Worm (Caenorhabditis elegans) whole organism, mixed stage, embryonic: ENCODE data around the gene dpy-19.

Experiments used
- M03D4.4 ChIP-seq: sonication (generic microtip); optimal IDR thresholded peaks from 2 replicates; lab custom pipeline; 2017; ENCODE audit warnings: mild to moderate bottlenecking, missing genetic modification characterization, missing compliant biosample characterization
- bed-3 ChIP-seq: fragments of 200-800 bp; sonication (Bioruptor generic); optimal IDR thresholded peaks from 3 replicates; lab custom pipeline; 2018; ENCODE audit warnings: mild to moderate bottlenecking, missing genetic modification characterization, moderate library complexity, missing compliant biosample characterization
- blmp-1 ChIP-seq: fragments of 150-350 bp; optimal IDR thresholded peaks from 2 replicates; lab custom pipeline; 2014; ENCODE audit warnings: missing biosample characterization, missing genetic modification characterization
- ceh-39 ChIP-seq: fragments of 150-350 bp; optimal IDR thresholded peaks from 2 replicates; lab custom pipeline; 2014; ENCODE audit warnings: missing biosample characterization, missing genetic modification characterization
- ceh-43 ChIP-seq: fragments of 200-800 bp; sonication (Bioruptor generic); optimal IDR thresholded peaks from 2 replicates; lab custom pipeline; 2018; ENCODE audit warnings: mild to moderate bottlenecking, missing genetic modification characterization, moderate library complexity, missing compliant biosample characterization
- ces-1 ChIP-seq: fragments of 150-350 bp; optimal IDR thresholded peaks from 2 replicates; lab custom pipeline; 2014; ENCODE audit warnings: missing biosample characterization, missing genetic modification reagents, missing genetic modification characterization
- cnd-1 ChIP-seq: fragments of 200-800 bp; sonication (Bioruptor generic); optimal IDR thresholded peaks from 2 replicates; lab custom pipeline; 2018; ENCODE audit warnings: mild to moderate bottlenecking, missing genetic modification characterization, missing compliant biosample characterization
- drap-1 ChIP-seq: fragments of 200-800 bp; sonication (Bioruptor generic); optimal IDR thresholded peaks from 3 replicates; lab custom pipeline; 2018; ENCODE audit warnings: mild to moderate bottlenecking, missing genetic modification characterization, missing compliant biosample characterization
- flh-1 ChIP-seq: fragments of 200-800 bp; sonication (Bioruptor generic); optimal IDR thresholded peaks from 2 replicates; lab custom pipeline; 2018; ENCODE audit warnings: mild to moderate bottlenecking, missing genetic modification characterization, moderate library complexity, missing compliant biosample characterization
- ham-2 ChIP-seq: fragments of 200-800 bp; sonication (Bioruptor generic); optimal IDR thresholded peaks from 2 replicates; lab custom pipeline; 2018; ENCODE audit warnings: mild to moderate bottlenecking, missing genetic modification characterization, missing compliant biosample characterization
- hlh-1 ChIP-seq: fragments of 150-350 bp; optimal IDR thresholded peaks from 2 replicates; lab custom pipeline; 2014; ENCODE audit warnings: missing biosample characterization, missing genetic modification reagents, missing genetic modification characterization
- lin-13 ChIP-seq: fragments of 150-350 bp; optimal IDR thresholded peaks from 2 replicates; lab custom pipeline; 2014; ENCODE audit warnings: missing biosample characterization, missing genetic modification characterization
- lin-32 ChIP-seq: fragments of 200-800 bp; sonication (Bioruptor generic); optimal IDR thresholded peaks from 2 replicates; lab custom pipeline; 2018; ENCODE audit warnings: mild to moderate bottlenecking, missing genetic modification characterization, missing compliant biosample characterization
- lsy-2 ChIP-seq: fragments of 150-350 bp; optimal IDR thresholded peaks from 2 replicates; lab custom pipeline; 2014; ENCODE audit warnings: missing biosample characterization, missing genetic modification characterization
- mab-5 ChIP-seq: fragments of 150-350 bp; optimal IDR thresholded peaks from 2 replicates; lab custom pipeline; 2014; ENCODE audit warnings: missing biosample characterization, missing genetic modification characterization
- mep-1 ChIP-seq: fragments of 150-350 bp; optimal IDR thresholded peaks from 2 replicates; lab custom pipeline; 2017; ENCODE audit warnings: missing biosample characterization, missing genetic modification reagents, missing genetic modification characterization, inconsistent platforms
- mls-2 ChIP-seq: sonication (generic microtip); optimal IDR thresholded peaks from 2 replicates; lab custom pipeline; 2016; ENCODE audit warnings: mild to moderate bottlenecking, missing genetic modification characterization, moderate library complexity, missing compliant biosample characterization
- nhr-12 ChIP-seq: fragments of 150-350 bp; optimal IDR thresholded peaks from 2 replicates; lab custom pipeline; 2014; ENCODE audit warnings: missing biosample characterization, missing genetic modification characterization
- nhr-237 ChIP-seq: fragments of 150-350 bp; optimal IDR thresholded peaks from 2 replicates; lab custom pipeline; 2014; ENCODE audit warnings: missing biosample characterization, missing genetic modification characterization
- nhr-76 ChIP-seq: sonication (generic microtip); optimal IDR thresholded peaks from 2 replicates; lab custom pipeline; 2017; ENCODE audit warnings: missing biosample characterization, missing genetic modification characterization
- pha-4 ChIP-seq: fragments of 150-350 bp; optimal IDR thresholded peaks from 2 replicates; lab custom pipeline; 2018; ENCODE audit warnings: missing biosample characterization, missing genetic modification reagents, missing genetic modification characterization
- snpc-4 ChIP-seq: fragments of 150-350 bp; optimal IDR thresholded peaks from 2 replicates; lab custom pipeline; 2014; ENCODE audit warnings: missing biosample characterization, missing genetic modification characterization
- sptf-1 ChIP-seq: sonication (generic microtip); optimal IDR thresholded peaks from 2 replicates; lab custom pipeline; 2017; ENCODE audit warnings: mild to moderate bottlenecking, missing genetic modification characterization, moderate library complexity, missing compliant biosample characterization
- tbx-8 ChIP-seq: fragments of 200-800 bp; sonication (Bioruptor generic); optimal IDR thresholded peaks from 2 replicates; lab custom pipeline; 2018; ENCODE audit warnings: mild to moderate bottlenecking, missing genetic modification characterization, moderate library complexity, missing compliant biosample characterization
- unc-120 ChIP-seq: sonication (generic microtip); optimal IDR thresholded peaks from 2 replicates; lab custom pipeline; 2017; ENCODE audit warnings: missing genetic modification characterization, missing compliant biosample characterization; ENCODE audit not compliant: poor library complexity, severe bottlenecking
- unc-62 ChIP-seq: fragments of 150-350 bp; optimal IDR thresholded peaks from 2 replicates; lab custom pipeline; 2014; ENCODE audit warnings: missing biosample characterization, missing genetic modification reagents, missing genetic modification characterization
- zip-8 ChIP-seq: fragments of 150-350 bp; optimal IDR thresholded peaks from 2 replicates; lab custom pipeline; 2014; ENCODE audit warnings: missing biosample characterization, missing genetic modification characterization

dpy-19 gene

DNA sequence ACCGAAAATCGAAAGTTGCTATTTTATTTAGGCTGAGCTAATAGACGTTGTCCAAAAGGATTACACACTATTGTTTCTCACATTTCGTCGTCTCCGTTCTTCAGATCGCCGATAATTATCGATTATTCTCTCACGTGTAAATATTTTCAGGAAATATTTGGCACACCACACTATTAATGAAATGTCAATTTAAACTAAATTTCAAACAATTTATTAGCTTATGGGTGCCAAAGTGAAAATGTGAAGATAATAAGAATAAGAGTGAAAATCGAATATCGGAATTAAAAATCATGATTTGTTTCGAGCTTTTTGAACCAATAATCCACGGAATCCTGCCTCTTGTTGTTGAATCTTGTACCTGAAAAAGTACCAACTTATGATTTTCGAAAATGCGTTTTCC is 50.7 kb downstream of the dpy-19 start, which contains the start of gene C06E1.11:
Gene C06E1.11, minus strand, starts transcription at position 101 of the 400 bp plus-strand sequence.
- no peak for TF ChIP-seq zip-8 (tag; lab: Kevin White, UChicago)
- TF ChIP-seq hlh-1: no peak
- TF ChIP-seq lin-13 (tag; lab: Kevin White, UChicago): no peak
- TF ChIP-seq ces-1: no peak
- TF ChIP-seq unc-62: no peak
- no peak for TF ChIP-seq lsy-2 (tag; lab: Kevin White, UChicago)
- TF ChIP-seq tbx-8: no peak
- no peak for TF ChIP-seq cnd-1 (tag; lab: Kevin White, UChicago)
- TF ChIP-seq M03D4.4 (tag; lab: Kevin White, UChicago): no peak
- TF ChIP-seq ceh-43 (GFP tag; lab: Kevin White, UChicago): no peak
- TF ChIP-seq, all 35 proteins: peak for 0

DNA sequence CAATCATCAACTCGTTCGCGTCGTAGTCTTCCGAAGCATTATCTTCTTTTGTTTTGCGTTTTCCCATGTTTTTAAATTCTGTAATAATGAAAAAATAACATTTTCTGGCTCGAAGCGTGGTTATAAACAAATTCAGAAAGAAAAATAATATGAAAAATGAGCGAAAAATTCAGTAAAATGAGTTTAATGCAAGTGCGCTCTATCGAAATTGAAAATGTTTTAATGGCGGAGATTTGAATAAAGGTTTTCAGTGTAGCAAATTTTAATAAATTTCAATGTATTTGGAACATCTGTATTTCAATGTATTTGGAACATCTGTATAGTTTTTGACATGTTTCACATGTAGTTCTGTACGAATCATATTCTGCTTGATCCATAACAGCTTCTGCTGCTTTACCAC is 52.8 kb downstream of the dpy-19 start, which contains the start of gene rha-2:
Gene rha-2, minus strand, starts transcription at position 80 of the 400 bp plus-strand sequence.
- TF ChIP-seq blmp-1 (tag; lab: Kevin White, UChicago): no peak
- peak; percentile 48 for TF ChIP-seq lsy-2 (tag; lab: Kevin White, UChicago)
- TF ChIP-seq ham-2: no peak
- TF ChIP-seq nhr-237: peak; percentile 23
- TF ChIP-seq ces-1: peak; percentile 83
- TF ChIP-seq mls-2 (tag; lab: Kevin White, UChicago): no peak
- no peak for TF ChIP-seq cnd-1 (tag; lab: Kevin White, UChicago)

DNA sequence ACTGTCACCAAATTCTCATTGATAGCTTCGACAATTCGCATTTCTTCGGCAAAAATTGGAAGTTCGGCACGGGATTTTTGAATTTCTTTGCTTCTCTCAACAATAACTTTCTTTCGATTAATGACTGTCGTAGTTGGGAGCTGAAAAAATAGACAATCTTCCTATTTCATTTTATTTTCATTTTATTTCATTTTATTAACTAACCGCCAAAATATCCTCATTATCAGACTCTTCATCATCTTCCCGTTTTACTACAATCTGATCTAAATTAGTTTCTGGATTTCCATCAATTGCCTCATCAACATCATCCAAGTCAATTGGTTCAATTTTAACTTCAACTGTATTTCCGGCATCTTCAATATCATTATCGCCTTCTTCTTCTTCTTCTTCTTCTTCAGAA is 53.7 kb downstream of the dpy-19 start:
- TF ChIP-seq cnd-1 (tag; lab: Kevin White, UChicago): no peak
- no peak for TF ChIP-seq nhr-76 (tag; lab: Kevin White, UChicago)
- no peak for TF ChIP-seq pha-4
- no peak for TF ChIP-seq ceh-39 (tag; lab: Kevin White, UChicago)
- TF ChIP-seq nhr-12: no peak
- TF ChIP-seq bed-3 (GFP tag; lab: Kevin White, UChicago): no peak
- no peak for TF ChIP-seq lin-32 (GFP tag; lab: Kevin White, UChicago)
- no peak for TF ChIP-seq hlh-1
- TF ChIP-seq lsy-2 (tag; lab: Kevin White, UChicago): no peak
- TF ChIP-seq sptf-1: no peak
- no peak for TF ChIP-seq ham-2
- TF ChIP-seq unc-120 (tag; lab: Kevin White, UChicago): no peak
- no peak for TF ChIP-seq mab-5
- TF ChIP-seq mls-2 (tag; lab: Kevin White, UChicago): no peak
- no peak for TF ChIP-seq ces-1
- no peak for TF ChIP-seq M03D4.4 (tag; lab: Kevin White, UChicago)
- no peak for TF ChIP-seq mep-1 (tag; lab: Kevin White, UChicago)
- no peak for TF ChIP-seq drap-1 (GFP tag; lab: Kevin White, UChicago)
- TF ChIP-seq nhr-237: no peak
- no peak for TF ChIP-seq ceh-43 (GFP tag; lab: Kevin White, UChicago)

DNA sequence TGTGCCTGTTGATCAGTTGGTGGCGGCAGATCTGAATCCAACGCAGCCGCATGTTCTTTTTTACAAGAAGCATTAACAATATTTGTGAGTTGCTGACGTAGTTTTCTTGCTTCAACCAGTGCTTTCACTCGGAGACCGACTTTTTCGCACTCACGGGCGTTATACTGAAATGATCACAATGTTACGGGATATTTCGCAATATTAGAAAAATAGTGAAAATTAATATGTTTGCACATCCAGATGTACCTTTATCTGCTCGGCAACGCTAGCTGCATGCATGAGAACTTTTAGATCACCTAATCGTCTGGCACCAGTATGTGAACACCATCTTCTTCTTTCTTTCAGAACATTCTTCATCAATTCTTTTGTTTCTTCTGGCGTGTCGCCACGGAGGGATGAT is 56.0 kb downstream of the dpy-19 start:
- no peak for TF ChIP-seq snpc-4 (tag; lab: Kevin White, UChicago)
- TF ChIP-seq nhr-76 (tag; lab: Kevin White, UChicago): no peak
- no peak for TF ChIP-seq mep-1 (tag; lab: Kevin White, UChicago)
- no peak for TF ChIP-seq lsy-2 (tag; lab: Kevin White, UChicago)
- no peak for TF ChIP-seq unc-62
- no peak for TF ChIP-seq lin-32 (GFP tag; lab: Kevin White, UChicago)
- no peak for TF ChIP-seq hlh-1
- no peak for TF ChIP-seq M03D4.4 (tag; lab: Kevin White, UChicago)
- TF ChIP-seq tbx-8: no peak
- no peak for TF ChIP-seq pha-4
- TF ChIP-seq mls-2 (tag; lab: Kevin White, UChicago): no peak
- TF ChIP-seq ceh-39 (tag; lab: Kevin White, UChicago): no peak
- TF ChIP-seq flh-1: no peak
- no peak for TF ChIP-seq bed-3 (GFP tag; lab: Kevin White, UChicago)
- TF ChIP-seq ham-2: no peak
- no peak for TF ChIP-seq nhr-12
- TF ChIP-seq sptf-1: no peak
- TF ChIP-seq, all 35 proteins: peak for 0
